Fruit fly (Drosophila melanogaster) Kc167 (cell line): ENCODE measurements around the gene Pde6.

Experiments used
- Myc ChIP-seq: fragments of >200 bp; optimal IDR thresholded peaks from 2 replicates; lab custom pipeline; 2017; ENCODE audit warnings: missing external identifiers
- Sin3A ChIP-seq: fragments of >200 bp; optimal IDR thresholded peaks from 2 replicates; lab custom pipeline; 2018; ENCODE audit warnings: missing external identifiers
- h ChIP-seq: fragments of >200 bp; optimal IDR thresholded peaks from 3 replicates; lab custom pipeline; 2018; ENCODE audit warnings: missing external identifiers
- psq ChIP-seq: fragments of >200 bp; optimal IDR thresholded peaks from 2 replicates; lab custom pipeline; 2017; ENCODE audit warnings: missing external identifiers
- ttk ChIP-seq: sonication (Bioruptor generic); optimal IDR thresholded peaks from 2 replicates; lab custom pipeline; 2017; ENCODE audit warnings: missing external identifiers

DNA sequence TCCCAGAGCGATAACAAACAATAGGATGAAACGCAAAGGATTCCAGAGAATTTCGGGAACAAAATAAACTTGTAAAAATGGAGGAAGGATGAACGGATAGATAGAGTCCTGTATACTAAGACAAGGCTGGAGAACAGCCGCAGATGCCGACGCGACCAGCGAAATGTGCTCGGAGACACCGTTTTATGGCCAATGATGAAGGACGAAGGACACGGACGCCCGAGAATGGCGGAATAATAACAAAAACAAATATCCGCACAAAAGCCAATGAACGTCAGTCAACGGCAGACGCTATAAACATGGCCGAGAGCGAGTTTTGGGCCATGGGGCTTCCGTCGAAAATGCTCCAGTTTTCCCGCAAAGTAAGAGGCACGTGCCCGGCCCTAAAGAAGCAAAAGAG lies 3.1 kb downstream of the Pde6 start:
- no peak for TF ChIP-seq Myc (lab: Kevin White, UChicago)
- TF ChIP-seq ttk = no peak
- TF ChIP-seq h (lab: Kevin White, UChicago) = no peak
- no peak for TF ChIP-seq Sin3A
- no peak for TF ChIP-seq psq
